Fruit fly (Drosophila melanogaster) whole organism, wandering third instar larva: Measurements from ENCODE around the gene Nepl4.

Source experiments
- Abd-B ChIP-seq: fragments of >200 bp; optimal IDR thresholded peaks from 2 replicates; lab custom pipeline; 2017; ENCODE audit warnings: missing biosample characterization, missing genetic modification characterization
- CG32264 ChIP-seq: fragments of 200-800 bp; sonication (Bioruptor generic); optimal IDR thresholded peaks from 2 replicates; lab custom pipeline; 2016; ENCODE audit warnings: missing biosample characterization, missing genetic modification characterization
- CG9705 ChIP-seq: fragments of 200-800 bp; sonication (Bioruptor generic); optimal IDR thresholded peaks from 2 replicates; lab custom pipeline; 2018; ENCODE audit warnings: missing biosample characterization, mild to moderate bottlenecking, missing genetic modification characterization
- Dfd ChIP-seq: fragments of >200 bp; optimal IDR thresholded peaks from 2 replicates; lab custom pipeline; 2017; ENCODE audit warnings: missing biosample characterization, missing genetic modification characterization
- Dif ChIP-seq: fragments of 200-275, 200-300 bp; sonication (Bioruptor generic); optimal IDR thresholded peaks from 2 replicates; lab custom pipeline; 2018; ENCODE audit warnings: missing biosample characterization, missing genetic modification characterization; ENCODE audit not compliant: partially characterized antibody
- GATAd ChIP-seq: sonication (Bioruptor generic); optimal IDR thresholded peaks from 2 replicates; lab custom pipeline; 2016; ENCODE audit warnings: missing biosample characterization, missing genetic modification characterization
- HLH106 ChIP-seq: fragments of 200-800 bp; optimal IDR thresholded peaks from 3 replicates; lab custom pipeline; 2019; ENCODE audit warnings: missing biosample characterization, mild to moderate bottlenecking, missing genetic modification characterization, moderate library complexity
- Hnf4 ChIP-seq: fragments of 200-800 bp; sonication (Bioruptor generic); optimal IDR thresholded peaks from 2 replicates; lab custom pipeline; 2016; ENCODE audit warnings: missing biosample characterization, mild to moderate bottlenecking, missing genetic modification characterization
- Hr78 ChIP-seq: fragments of >200 bp; optimal IDR thresholded peaks from 2 replicates; lab custom pipeline; 2017; ENCODE audit warnings: missing biosample characterization, missing genetic modification characterization
- Hr83 ChIP-seq: fragments of 200-300 bp; sonication (Bioruptor generic); optimal IDR thresholded peaks from 2 replicates; lab custom pipeline; 2016; ENCODE audit warnings: missing biosample characterization, mild to moderate bottlenecking, missing genetic modification characterization, moderate library complexity; ENCODE audit not compliant: poor library complexity, severe bottlenecking
- Jra ChIP-seq: sonication (Bioruptor generic); optimal IDR thresholded peaks from 2 replicates; lab custom pipeline; 2016; ENCODE audit warnings: missing biosample characterization, missing genetic modification characterization
- Mio ChIP-seq: sonication (Bioruptor generic); optimal IDR thresholded peaks from 2 replicates; lab custom pipeline; 2016; ENCODE audit warnings: missing biosample characterization, missing genetic modification characterization
- Myc ChIP-seq: fragments of >200 bp; optimal IDR thresholded peaks from 2 replicates; lab custom pipeline; 2017
- N ChIP-seq: fragments of >200 bp; optimal IDR thresholded peaks from 2 replicates; lab custom pipeline; 2018; ENCODE audit warnings: missing biosample characterization, missing external identifiers, missing genetic modification characterization
- OdsH ChIP-seq: fragments of 200-800 bp; sonication (Bioruptor generic); optimal IDR thresholded peaks from 2 replicates; lab custom pipeline; 2016; ENCODE audit warnings: missing biosample characterization, mild to moderate bottlenecking, missing genetic modification characterization
- Rel ChIP-seq, 2 experiments: fragments of 200-800 bp; sonication (Bioruptor generic) in 1 of 2; optimal IDR thresholded peaks; 2 replicates in 1 of 2; 3 replicates in 1 of 2; lab custom pipeline; 2016 to 2019; ENCODE audit warnings: mild to moderate bottlenecking in 2 of 2, missing biosample characterization in 2 of 2, missing genetic modification characterization in 2 of 2, moderate library complexity in 1 of 2
- Sp1 ChIP-seq: fragments of 200-800 bp; sonication (Bioruptor generic); optimal IDR thresholded peaks from 3 replicates; lab custom pipeline; 2019; ENCODE audit warnings: missing biosample characterization, mild to moderate bottlenecking, missing genetic modification characterization, moderate library complexity
- br ChIP-seq: fragments of 200-800 bp; sonication (Bioruptor generic); optimal IDR thresholded peaks from 2 replicates; lab custom pipeline; 2016; ENCODE audit warnings: missing biosample characterization, missing genetic modification characterization
- brk ChIP-seq: fragments of 200-800 bp; sonication (Bioruptor generic); optimal IDR thresholded peaks from 2 replicates; lab custom pipeline; 2016; ENCODE audit warnings: missing biosample characterization, mild to moderate bottlenecking, missing genetic modification characterization
- dl ChIP-seq, 2 experiments: fragments of 175-275, 200-275 bp in 1 of 2; fragments of 200-275 bp in 1 of 2; sonication (Bioruptor generic); optimal IDR thresholded peaks; lab custom pipeline; 2018; ENCODE audit warnings: mild to moderate bottlenecking in 2 of 2, missing biosample characterization in 2 of 2, missing genetic modification characterization in 2 of 2, moderate library complexity in 2 of 2; ENCODE audit not compliant: partially characterized antibody in 2 of 2, insufficient read depth in 1 of 2
- dmrt93B ChIP-seq: fragments of 200-800 bp; sonication (Bioruptor generic); optimal IDR thresholded peaks from 2 replicates; lab custom pipeline; 2018; ENCODE audit warnings: missing biosample characterization, mild to moderate bottlenecking, missing genetic modification characterization
- dsf ChIP-seq: sonication (Bioruptor generic); optimal IDR thresholded peaks from 2 replicates; lab custom pipeline; 2016; ENCODE audit warnings: missing biosample characterization, missing genetic modification characterization, borderline replicate concordance
- ey ChIP-seq: fragments of 200-800 bp; sonication (Bioruptor generic); optimal IDR thresholded peaks from 2 replicates; lab custom pipeline; 2016; ENCODE audit warnings: missing biosample characterization, missing genetic modification characterization
- foxo ChIP-seq, 2 experiments: fragments of 200-800 bp; sonication (Bioruptor generic); optimal IDR thresholded peaks; 2 replicates in 1 of 2; 3 replicates in 1 of 2; lab custom pipeline; 2016 to 2017; ENCODE audit warnings: missing biosample characterization in 2 of 2, missing genetic modification characterization in 2 of 2
- fru ChIP-seq: fragments of 200-800 bp; sonication (Bioruptor generic); optimal IDR thresholded peaks from 3 replicates; lab custom pipeline; 2016; ENCODE audit warnings: missing biosample characterization, mild to moderate bottlenecking, missing genetic modification characterization
- h ChIP-seq: fragments of 200-800 bp; sonication (Bioruptor generic); optimal IDR thresholded peaks from 3 replicates; lab custom pipeline; 2016; ENCODE audit warnings: missing biosample characterization, mild to moderate bottlenecking, missing genetic modification characterization
- jim ChIP-seq: fragments of 175-275, 200-325 bp; sonication (Bioruptor generic); optimal IDR thresholded peaks from 2 replicates; lab custom pipeline; 2016; ENCODE audit warnings: missing biosample characterization, mild to moderate bottlenecking, missing genetic modification characterization
- lola ChIP-seq: fragments of >200 bp; optimal IDR thresholded peaks from 2 replicates; lab custom pipeline; 2017; ENCODE audit warnings: missing biosample characterization, missing genetic modification characterization
- pan ChIP-seq: fragments of >200 bp; optimal IDR thresholded peaks from 2 replicates; lab custom pipeline; 2017
- psq ChIP-seq: fragments of 200-800 bp; sonication (Bioruptor generic); optimal IDR thresholded peaks from 3 replicates; lab custom pipeline; 2017; ENCODE audit warnings: missing biosample characterization, mild to moderate bottlenecking, missing genetic modification characterization, moderate library complexity
- rgr ChIP-seq: fragments of 200-800 bp; sonication (Bioruptor generic); optimal IDR thresholded peaks from 3 replicates; lab custom pipeline; 2016; ENCODE audit warnings: missing biosample characterization, mild to moderate bottlenecking, missing genetic modification characterization
- sage ChIP-seq: fragments of 200-800 bp; sonication (Bioruptor generic); optimal IDR thresholded peaks from 2 replicates; lab custom pipeline; 2016; ENCODE audit warnings: missing biosample characterization, mild to moderate bottlenecking, missing genetic modification characterization
- sv ChIP-seq: fragments of 200-800 bp; sonication (Bioruptor generic); optimal IDR thresholded peaks from 3 replicates; lab custom pipeline; 2016; ENCODE audit warnings: missing biosample characterization, missing genetic modification characterization
- tai ChIP-seq: sonication (Bioruptor generic); optimal IDR thresholded peaks from 2 replicates; lab custom pipeline; 2016; ENCODE audit warnings: missing biosample characterization, missing genetic modification characterization
- usp ChIP-seq: fragments of >200 bp; optimal IDR thresholded peaks from 2 replicates; lab custom pipeline; 2017; ENCODE audit warnings: missing biosample characterization, missing genetic modification characterization
- woc ChIP-seq: sonication (Bioruptor generic); optimal IDR thresholded peaks from 2 replicates; lab custom pipeline; 2016; ENCODE audit warnings: missing biosample characterization, mild to moderate bottlenecking, missing genetic modification characterization

Gene Nepl4

DNA sequence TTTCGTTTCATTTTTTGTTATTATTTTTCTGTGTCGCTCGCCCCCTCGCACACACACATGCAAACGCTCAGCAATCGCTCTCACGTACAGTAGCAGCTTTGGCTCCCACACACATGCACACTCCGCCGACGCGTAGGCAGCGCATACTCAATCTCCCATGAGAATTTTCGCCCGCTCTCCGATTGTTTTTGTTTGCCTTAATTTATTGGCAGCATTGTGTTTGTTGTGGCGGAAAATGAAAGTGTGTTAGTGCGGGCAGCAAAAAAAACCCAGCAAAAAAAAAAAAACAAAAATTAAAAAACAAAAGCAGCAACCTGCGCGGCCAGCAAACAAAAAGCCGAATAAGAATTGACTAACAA lies 43.3 kb upstream of the Nepl4 start (continued):
- TF ChIP-seq jim (GFP tag; lab: Kevin White, UChicago) (peak; percentile 35), ey (no peak), Myc (lab: Kevin White, UChicago) (no peak)

DNA sequence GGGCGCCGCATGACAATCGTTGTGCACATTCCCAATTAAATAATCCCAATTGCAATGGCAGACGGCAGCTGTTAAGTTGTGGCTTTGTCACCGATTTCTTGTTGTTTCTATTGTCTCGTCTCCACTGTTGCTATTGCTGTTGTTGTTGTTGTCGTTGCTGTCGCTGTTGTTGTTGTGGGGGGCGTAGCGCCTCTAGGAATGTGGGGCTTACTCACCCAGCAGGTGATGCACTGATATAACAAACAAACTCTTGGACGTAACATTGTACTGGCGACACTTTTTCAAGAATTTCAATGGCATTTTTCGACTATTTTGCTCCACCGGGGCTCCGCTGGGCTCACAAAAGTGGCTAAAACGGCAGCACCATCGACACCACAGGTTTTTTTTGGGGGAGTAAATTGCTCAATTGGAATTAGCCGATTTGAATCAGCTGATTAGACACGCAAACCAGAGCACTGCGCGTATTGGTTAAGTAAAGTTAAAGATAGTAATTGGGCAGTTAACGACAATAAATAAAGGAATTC lies 29.8 kb upstream of the Nepl4 start:
- TF ChIP-seq lola (no peak), Myc (lab: Kevin White, UChicago) (peak; percentile 58)
- TF ChIP-seq, all 38 proteins: peak for 1

DNA sequence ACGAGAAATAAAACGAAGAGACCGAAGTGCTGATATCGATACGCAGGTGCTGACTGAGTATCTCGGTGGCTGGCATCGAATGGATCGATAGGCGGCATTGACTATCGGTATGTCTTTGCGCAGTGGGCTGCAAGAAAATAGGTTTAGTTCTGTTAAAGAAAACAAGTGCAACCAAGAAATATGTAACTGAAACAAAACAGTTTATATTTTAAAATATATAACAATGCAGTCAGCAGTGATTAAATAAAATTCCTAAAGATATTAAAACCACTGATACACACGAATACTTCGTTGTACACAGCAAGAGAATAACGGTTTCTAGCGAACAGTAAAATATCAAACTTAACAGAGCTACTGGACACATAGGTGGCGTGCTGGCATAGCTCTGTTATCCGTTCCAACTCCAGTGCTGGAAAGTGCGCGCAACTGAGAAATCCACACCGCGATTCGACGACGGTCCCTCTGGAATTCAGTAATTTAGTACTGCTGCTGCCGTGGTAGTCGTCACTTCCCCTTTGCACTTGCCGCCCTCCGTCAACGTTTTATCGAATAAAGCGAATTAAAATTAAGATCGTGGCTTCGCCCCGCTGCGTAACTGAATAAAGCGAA lies 29.2 kb upstream of the Nepl4 start, which contains the start of the genes Pez and Cpr:
Gene Pez, minus strand, starts transcription at position 305 of the 609 bp plus-strand sequence.
Gene Cpr, plus strand, starts transcription at position 470 of the 609 bp plus-strand sequence.
- TF ChIP-seq Rel (GFP tag; optimal IDR thresholded peaks at IDR 0.05; lab: Kevin White, UChicago) (no peak), Rel (tag; optimal IDR thresholded peaks at IDR 0.05; lab: Kevin White, UChicago) (peak; percentile 26), usp (GFP tag; lab: Kevin White, UChicago) (no peak), dmrt93B (GFP tag; lab: Kevin White, UChicago) (no peak), CG9705 (GFP tag; lab: Kevin White, UChicago) (no peak), rgr (GFP tag; lab: Kevin White, UChicago) (no peak), Dif (GFP tag; lab: Kevin White, UChicago) (no peak), jim (GFP tag; lab: Kevin White, UChicago) (no peak), tai (no peak), lola (no peak), CG32264 (GFP tag; lab: Kevin White, UChicago) (no peak), Mio (GFP tag; lab: Kevin White, UChicago) (no peak), Abd-B (GFP tag; lab: Kevin White, UChicago) (no peak), brk (GFP tag; lab: Kevin White, UChicago) (no peak), foxo (GFP tag; optimal IDR thresholded peaks at IDR 0.05; lab: Kevin White, UChicago) (no peak), Sp1 (GFP tag; lab: Kevin White, UChicago) (peak; percentile 9), ey (peak; percentile 17), OdsH (GFP tag; lab: Kevin White, UChicago) (no peak), pan (no peak), HLH106 (tag; lab: Kevin White, UChicago) (no peak), Myc (lab: Kevin White, UChicago) (no peak), br (GFP tag; lab: Kevin White, UChicago) (peak; percentile 44), sv (peak; percentile 21), psq (GFP tag; lab: Kevin White, UChicago) (no peak), N (no peak), GATAd (GFP tag; lab: Kevin White, UChicago) (no peak), woc (GFP tag; lab: Kevin White, UChicago) (no peak), fru (GFP tag; lab: Kevin White, UChicago) (peak; percentile 85), sage (GFP tag; lab: Kevin White, UChicago) (peak; percentile 16), Hr78 (GFP tag; lab: Kevin White, UChicago) (no peak), dl (GFP tag; optimal IDR thresholded peaks at IDR 0.05; lab: Kevin White, UChicago; ENCODE audit: insufficient read depth in 1 of 2, partially characterized antibody in 2 of 2) (no peak), Dfd (no peak), Jra (GFP tag; lab: Kevin White, UChicago) (no peak), Hnf4 (GFP tag; lab: Kevin White, UChicago) (no peak), dsf (no peak), h (peak; percentile 66), Hr83 (GFP tag; lab: Kevin White, UChicago) (peak; percentile 46)
